Worm (Caenorhabditis elegans) whole organism, midembryonic: Measurements from ENCODE around the gene C08F8.9.

Source experiments
- T22C8.4 ChIP-seq: fragments of 200-800 bp; sonication (Bioruptor generic); IDR thresholded peaks from 2 replicates; pipeline ENCODE4 v1.3.6; 2022; ENCODE audit warnings: missing genetic modification characterization, missing compliant biosample characterization
- cog-1 ChIP-seq: sonication (generic microtip); optimal IDR thresholded peaks from 2 replicates; lab custom pipeline; 2016; ENCODE audit warnings: missing genetic modification characterization, missing compliant biosample characterization
- flt-1 ChIP-seq: fragments of 200-800 bp; sonication (Bioruptor generic); IDR thresholded peaks from 2 replicates; pipeline ENCODE4 v1.3.6; 2022; ENCODE audit warnings: missing genetic modification characterization, missing compliant biosample characterization
- klf-2 ChIP-seq: fragments of 200-800 bp; sonication (Bioruptor generic); conservative IDR thresholded peaks from 2 replicates; pipeline ENCODE4 v1.3.6; 2022; ENCODE audit warnings: missing genetic modification reagents, missing genetic modification characterization, missing compliant biosample characterization
- med-1 ChIP-seq: sonication (generic microtip); optimal IDR thresholded peaks from 2 replicates; lab custom pipeline; 2017; ENCODE audit warnings: missing genetic modification characterization, mild to moderate bottlenecking, missing compliant biosample characterization, antibody characterized with exemption, missing genetic modification reagents; ENCODE audit not compliant: insufficient read depth
- ref-1 ChIP-seq: fragments of 200-800 bp; sonication (Bioruptor generic); conservative IDR thresholded peaks from 2 replicates; pipeline ENCODE4 v1.3.6; 2022; ENCODE audit warnings: missing genetic modification reagents, missing genetic modification characterization, missing compliant biosample characterization
- tab-1 ChIP-seq: fragments of 200-800 bp; sonication (Bioruptor generic); IDR thresholded peaks from 2 replicates; pipeline ENCODE4 v1.3.6; 2022; ENCODE audit warnings: missing genetic modification characterization, missing compliant biosample characterization
- ztf-23 ChIP-seq: fragments of 200-800 bp; sonication (Bioruptor generic); IDR thresholded peaks from 2 replicates; pipeline ENCODE4 v1.3.6; 2022; ENCODE audit warnings: missing genetic modification reagents, missing genetic modification characterization, missing compliant biosample characterization
- ztf-29 ChIP-seq: fragments of 200-800 bp; sonication (Bioruptor generic); IDR thresholded peaks from 2 replicates; pipeline ENCODE4 v1.3.6; 2022; ENCODE audit warnings: missing genetic modification reagents, missing genetic modification characterization, missing compliant biosample characterization

ce11 chrIV:11223878-11224277 is 45.5 kb upstream of the C08F8.9 start, which contains the start of gene C29F4.3:
- TF ChIP-seq ztf-23 (GFP tag; lab: Robert Waterston, UW) (no peak), klf-2 (GFP tag; lab: Robert Waterston, UW) (no peak), cog-1 (tag; lab: Kevin White, UChicago) (no peak), med-1 (GFP tag; lab: Kevin White, UChicago) (no peak), flt-1 (GFP tag; lab: Robert Waterston, UW) (no peak), T22C8.4 (GFP tag; lab: Robert Waterston, UW) (no peak), ref-1 (GFP tag; lab: Robert Waterston, UW) (no peak), ztf-29 (GFP tag; lab: Robert Waterston, UW) (no peak), tab-1 (GFP tag; lab: Robert Waterston, UW) (no peak)
